Fruit fly (Drosophila melanogaster) whole organism, embryonic: ENCODE results near the gene Gr21a.
A peak's percentile ranks its signal among the peaks of the same experiment; 100 is the strongest.

Experiments
- Blimp-1 ChIP-seq: fragments of 200-800 bp; sonication (Bioruptor generic); optimal IDR thresholded peaks from 3 replicates; lab custom pipeline; 2018; ENCODE audit warnings: missing biosample characterization, missing genetic modification characterization, mild to moderate bottlenecking, moderate library complexity, missing genetic modification reagents
- CG10147 ChIP-seq: fragments of 200-800 bp; sonication (Bioruptor generic); optimal IDR thresholded peaks from 2 replicates; lab custom pipeline; 2019; ENCODE audit warnings: missing biosample characterization, mild to moderate bottlenecking, missing genetic modification characterization, moderate library complexity
- CG10209 ChIP-seq: fragments of 200-800 bp; sonication (Bioruptor generic); optimal IDR thresholded peaks from 3 replicates; lab custom pipeline; 2017; ENCODE audit warnings: missing biosample characterization, mild to moderate bottlenecking, missing genetic modification characterization, missing genetic modification reagents
- CG11456 ChIP-seq: fragments of 200-800 bp; sonication (Bioruptor generic); IDR thresholded peaks from 3 replicates; pipeline ENCODE4 v1.3.6; 2022; ENCODE audit warnings: missing biosample characterization, missing genetic modification characterization
- CG12071 ChIP-seq: fragments of 200-800 bp; sonication (Bioruptor generic); optimal IDR thresholded peaks from 3 replicates; lab custom pipeline; 2018; ENCODE audit warnings: missing biosample characterization, mild to moderate bottlenecking, missing genetic modification characterization
- CG12391 ChIP-seq: fragments of 200-800 bp; sonication (Bioruptor generic); optimal IDR thresholded peaks from 3 replicates; lab custom pipeline; 2018; ENCODE audit warnings: missing biosample characterization, mild to moderate bottlenecking, missing genetic modification characterization, moderate library complexity
- CG12659 ChIP-seq: fragments of 200-800 bp; sonication (Bioruptor generic); optimal IDR thresholded peaks from 3 replicates; lab custom pipeline; 2017; ENCODE audit warnings: mild to moderate bottlenecking, missing biosample characterization, missing genetic modification reagents, missing genetic modification characterization
- CG12942 ChIP-seq: fragments of 200-800 bp; sonication (Bioruptor generic); optimal IDR thresholded peaks from 3 replicates; lab custom pipeline; 2016; ENCODE audit warnings: missing biosample characterization, missing genetic modification characterization
- CG1602 ChIP-seq: fragments of 200-800 bp; sonication (Bioruptor generic); optimal IDR thresholded peaks from 3 replicates; lab custom pipeline; 2016; ENCODE audit warnings: missing biosample characterization, missing genetic modification characterization
- CG17328 ChIP-seq: fragments of 200-800 bp; sonication (Bioruptor generic); IDR thresholded peaks from 2 replicates; pipeline ENCODE4 v1.3.6; 2022; ENCODE audit warnings: missing biosample characterization, missing genetic modification characterization
- CG17802 ChIP-seq: fragments of 200-800 bp; sonication (Bioruptor generic); optimal IDR thresholded peaks from 2 replicates; lab custom pipeline; 2018; ENCODE audit warnings: missing biosample characterization, mild to moderate bottlenecking, missing genetic modification characterization, moderate library complexity
- CG1792 ChIP-seq: fragments of 200-800 bp; sonication (Bioruptor generic); optimal IDR thresholded peaks from 2 replicates; lab custom pipeline; 2016; ENCODE audit warnings: missing biosample characterization, missing genetic modification characterization
- CG2116 ChIP-seq: fragments of 200-800 bp; sonication (Bioruptor generic); optimal IDR thresholded peaks from 3 replicates; lab custom pipeline; 2018; ENCODE audit warnings: missing biosample characterization, mild to moderate bottlenecking, missing genetic modification characterization
- CG2129 ChIP-seq: fragments of 200-800 bp; sonication (Bioruptor generic); IDR thresholded peaks from 2 replicates; pipeline ENCODE4 v1.3.6; 2022; ENCODE audit warnings: missing biosample characterization, missing genetic modification characterization; ENCODE audit not compliant: partially characterized antibody
- CG2875 ChIP-seq: fragments of 200-800 bp; sonication (Bioruptor generic); optimal IDR thresholded peaks from 2 replicates; lab custom pipeline; 2017; ENCODE audit warnings: missing biosample characterization, mild to moderate bottlenecking, missing genetic modification characterization, missing genetic modification reagents
- CG30020 ChIP-seq: fragments of 200-800 bp; optimal IDR thresholded peaks from 2 replicates; lab custom pipeline; 2019; ENCODE audit warnings: missing biosample characterization, mild to moderate bottlenecking, missing genetic modification characterization, moderate library complexity
- CG32767 ChIP-seq: fragments of 200-800 bp; sonication (Bioruptor generic); IDR thresholded peaks from 2 replicates; pipeline ENCODE4 v1.3.6; 2022; ENCODE audit warnings: missing biosample characterization, missing genetic modification characterization
- CG3281 ChIP-seq: fragments of 200-800 bp; sonication (Bioruptor generic); optimal IDR thresholded peaks from 3 replicates; lab custom pipeline; 2017; ENCODE audit warnings: missing biosample characterization, mild to moderate bottlenecking, missing genetic modification characterization
- CG33557 ChIP-seq: fragments of 200-800 bp; sonication (Bioruptor generic); optimal IDR thresholded peaks from 2 replicates; lab custom pipeline; 2019; ENCODE audit warnings: missing biosample characterization, mild to moderate bottlenecking, missing genetic modification characterization, moderate library complexity
- CG4820 ChIP-seq: fragments of 200-800 bp; sonication (Bioruptor generic); optimal IDR thresholded peaks from 3 replicates; lab custom pipeline; 2016; ENCODE audit warnings: missing biosample characterization, missing genetic modification characterization
- CG4854 ChIP-seq: fragments of 200-800 bp; sonication (Bioruptor generic); optimal IDR thresholded peaks from 2 replicates; lab custom pipeline; 2016; ENCODE audit warnings: missing biosample characterization, missing genetic modification characterization, inconsistent platforms
- CG8359 ChIP-seq: fragments of 200-800 bp; sonication (Bioruptor generic); optimal IDR thresholded peaks from 2 replicates; lab custom pipeline; 2017; ENCODE audit warnings: missing biosample characterization, mild to moderate bottlenecking, missing genetic modification characterization, borderline replicate concordance
- CG9932 ChIP-seq: fragments of 200-800 bp; sonication (Bioruptor generic); IDR thresholded peaks from 2 replicates; pipeline ENCODE4 v1.3.6; 2022; ENCODE audit warnings: missing biosample characterization, missing genetic modification characterization
- CHES-1-like ChIP-seq: fragments of 200-800 bp; sonication (Bioruptor generic); optimal IDR thresholded peaks from 2 replicates; lab custom pipeline; 2016; ENCODE audit warnings: missing biosample characterization, missing genetic modification characterization
- HLHmδ ChIP-seq: fragments of 200-800 bp; sonication (Bioruptor generic); optimal IDR thresholded peaks from 2 replicates; lab custom pipeline; 2018; ENCODE audit warnings: missing biosample characterization, mild to moderate bottlenecking, missing genetic modification characterization, moderate library complexity
- Hand ChIP-seq: fragments of 200-800 bp; sonication (Bioruptor generic); optimal IDR thresholded peaks from 2 replicates; lab custom pipeline; 2017; ENCODE audit warnings: mild to moderate bottlenecking, missing biosample characterization, missing genetic modification reagents, missing genetic modification characterization
- Lpt ChIP-seq: fragments of >200 bp; optimal IDR thresholded peaks from 2 replicates; lab custom pipeline; 2018; ENCODE audit warnings: missing biosample characterization, missing genetic modification characterization
- MBD-R2 ChIP-seq: fragments of 200-800 bp; sonication (Bioruptor generic); IDR thresholded peaks from 2 replicates; pipeline ENCODE4 v1.3.6; 2022; ENCODE audit warnings: missing biosample characterization, missing genetic modification characterization
- Max ChIP-seq: fragments of 200-800 bp; sonication (Bioruptor generic); optimal IDR thresholded peaks from 2 replicates; lab custom pipeline; 2016; ENCODE audit warnings: missing biosample characterization, mild to moderate bottlenecking, missing genetic modification characterization
- Nf-YB ChIP-seq: fragments of 200-800 bp; sonication (Bioruptor generic); optimal IDR thresholded peaks from 3 replicates; lab custom pipeline; 2019; ENCODE audit warnings: missing biosample characterization, mild to moderate bottlenecking, missing genetic modification characterization, moderate library complexity
- Oli ChIP-seq: fragments of 200-800 bp; sonication (Bioruptor generic); optimal IDR thresholded peaks from 2 replicates; lab custom pipeline; 2018; ENCODE audit warnings: missing biosample characterization, mild to moderate bottlenecking, missing genetic modification characterization, moderate library complexity
- PHDP ChIP-seq: fragments of 200-800 bp; sonication (Bioruptor generic); optimal IDR thresholded peaks from 3 replicates; lab custom pipeline; 2018; ENCODE audit warnings: missing biosample characterization, mild to moderate bottlenecking, missing genetic modification characterization, moderate library complexity
- Poxn ChIP-seq: fragments of 200-800 bp; sonication (Bioruptor generic); IDR thresholded peaks from 2 replicates; pipeline ENCODE4 v1.3.6; 2022; ENCODE audit warnings: missing biosample characterization, missing genetic modification characterization
- Scr ChIP-seq: fragments of 200-800 bp; sonication (Bioruptor generic); IDR thresholded peaks from 2 replicates; pipeline ENCODE4 v1.3.6; 2022; ENCODE audit warnings: missing biosample characterization, missing genetic modification characterization; ENCODE audit not compliant: partially characterized antibody
- Usf ChIP-seq: fragments of 200-800 bp; sonication (Bioruptor generic); optimal IDR thresholded peaks from 2 replicates; lab custom pipeline; 2017; ENCODE audit warnings: missing genotype, missing biosample characterization, missing genetic modification characterization
- ap ChIP-seq: fragments of 200-800 bp; sonication (Bioruptor generic); IDR thresholded peaks from 2 replicates; pipeline ENCODE4 v1.3.6; 2022; ENCODE audit warnings: missing biosample characterization, missing genetic modification characterization
- btn ChIP-seq: fragments of 200-800 bp; sonication (Bioruptor generic); optimal IDR thresholded peaks from 2 replicates; lab custom pipeline; 2016; ENCODE audit warnings: missing biosample characterization, missing genetic modification characterization
- croc ChIP-seq: fragments of 200-800 bp; sonication (Bioruptor generic); conservative IDR thresholded peaks from 3 replicates; pipeline ENCODE4 v1.3.6; 2022; ENCODE audit warnings: missing biosample characterization, missing genetic modification characterization
- dmrt99B ChIP-seq: fragments of 200-800 bp; sonication (Bioruptor generic); optimal IDR thresholded peaks from 2 replicates; lab custom pipeline; 2018; ENCODE audit warnings: missing biosample characterization, mild to moderate bottlenecking, missing genetic modification characterization, moderate library complexity
- fd3F ChIP-seq: fragments of 200-800 bp; sonication (Bioruptor generic); optimal IDR thresholded peaks from 2 replicates; lab custom pipeline; 2018; ENCODE audit warnings: missing biosample characterization, mild to moderate bottlenecking, missing genetic modification characterization, moderate library complexity
- fu2 ChIP-seq: fragments of 200-800 bp; sonication (Bioruptor generic); optimal IDR thresholded peaks from 2 replicates; lab custom pipeline; 2016; ENCODE audit warnings: missing biosample characterization, missing genetic modification characterization
- gce ChIP-seq: fragments of 200-800 bp; sonication (Bioruptor generic); IDR thresholded peaks from 3 replicates; pipeline ENCODE4 v1.3.6; 2022; ENCODE audit warnings: missing biosample characterization, missing genetic modification characterization
- ham ChIP-seq: fragments of 200-800 bp; sonication (Bioruptor generic); IDR thresholded peaks from 2 replicates; pipeline ENCODE4 v1.3.6; 2022; ENCODE audit warnings: missing biosample characterization, missing genetic modification characterization
- jigr1 ChIP-seq: fragments of 200-800 bp; sonication (Bioruptor generic); IDR thresholded peaks from 3 replicates; pipeline ENCODE4 v1.3.6; 2022; ENCODE audit warnings: missing biosample characterization, missing genetic modification characterization
- lilli ChIP-seq: fragments of 200-800 bp; sonication (Bioruptor generic); optimal IDR thresholded peaks from 3 replicates; lab custom pipeline; 2016; ENCODE audit warnings: missing biosample characterization, missing genetic modification characterization
- ro ChIP-seq: fragments of 200-800 bp; sonication (Bioruptor generic); IDR thresholded peaks from 2 replicates; pipeline ENCODE4 v1.3.6; 2022; ENCODE audit warnings: missing biosample characterization, missing genetic modification characterization
- shn ChIP-seq: fragments of 200-800 bp; sonication (Bioruptor generic); optimal IDR thresholded peaks from 3 replicates; lab custom pipeline; 2016; ENCODE audit warnings: missing biosample characterization, missing genetic modification characterization
- sima ChIP-seq: fragments of 200-800 bp; sonication (Bioruptor generic); optimal IDR thresholded peaks from 2 replicates; lab custom pipeline; 2016; ENCODE audit warnings: missing biosample characterization, missing genetic modification characterization
- slou ChIP-seq: fragments of 200-800 bp; sonication (Bioruptor generic); optimal IDR thresholded peaks from 3 replicates; lab custom pipeline; 2016; ENCODE audit warnings: missing biosample characterization, missing genetic modification characterization
- stc ChIP-seq: fragments of 200-800 bp; sonication (Bioruptor generic); IDR thresholded peaks from 2 replicates; pipeline ENCODE4 v1.3.6; 2022; ENCODE audit warnings: missing biosample characterization, missing genetic modification characterization
- sug ChIP-seq: fragments of 200-800 bp; optimal IDR thresholded peaks from 2 replicates; lab custom pipeline; 2019; ENCODE audit warnings: missing biosample characterization, mild to moderate bottlenecking, missing genetic modification characterization, moderate library complexity
- zen2 ChIP-seq: fragments of 200-800 bp; sonication (Bioruptor generic); IDR thresholded peaks from 3 replicates; pipeline ENCODE4 v1.3.6; 2022; ENCODE audit warnings: missing biosample characterization, missing genetic modification characterization; ENCODE audit not compliant: partially characterized antibody

The Gr21a gene

dm6 chr2L:740031-740430 is 40.3 kb upstream of the Gr21a start (continued):
- TF ChIP-seq fd3F (GFP tag; lab: Kevin White, UChicago) (no peak), CG4820 (GFP tag; lab: Kevin White, UChicago) (no peak), CG1792 (no peak), CG10209 (GFP tag; lab: Kevin White, UChicago) (no peak), Oli (tag; lab: Kevin White, UChicago) (no peak), CG12659 (peak; percentile 11), CG2116 (GFP tag; lab: Kevin White, UChicago) (no peak), Hand (GFP tag; lab: Kevin White, UChicago) (no peak), CG8359 (GFP tag; lab: Kevin White, UChicago) (no peak), btn (GFP tag; lab: Kevin White, UChicago) (no peak), HLHmδ (GFP tag; lab: Kevin White, UChicago) (no peak), CG2875 (no peak), CG10147 (no peak), Poxn (GFP tag; lab: Robert Waterston, UW) (no peak), ham (GFP tag; lab: Robert Waterston, UW) (no peak), CG1602 (no peak), shn (GFP tag; lab: Kevin White, UChicago) (no peak), CG12391 (tag; lab: Kevin White, UChicago) (no peak), fu2 (GFP tag; lab: Kevin White, UChicago) (no peak), CG17328 (GFP tag; lab: Robert Waterston, UW) (no peak), slou (GFP tag; lab: Kevin White, UChicago) (no peak), CHES-1-like (no peak), CG4854 (GFP tag; lab: Kevin White, UChicago) (no peak), sug (tag; lab: Kevin White, UChicago) (no peak), Lpt (GFP tag; lab: Kevin White, UChicago) (no peak), CG33557 (GFP tag; lab: Kevin White, UChicago) (no peak), ap (GFP tag; lab: Robert Waterston, UW) (no peak), CG17802 (tag; lab: Kevin White, UChicago) (no peak), sima (GFP tag; lab: Kevin White, UChicago) (no peak), Usf (GFP tag; lab: Kevin White, UChicago) (no peak), Nf-YB (GFP tag; lab: Kevin White, UChicago) (no peak), Blimp-1 (GFP tag; lab: Kevin White, UChicago) (no peak), CG2129 (GFP tag; lab: Robert Waterston, UW) (no peak), PHDP (no peak), croc (GFP tag; lab: Robert Waterston, UW) (no peak), CG3281 (no peak), Max (GFP tag; lab: Kevin White, UChicago) (no peak), MBD-R2 (GFP tag; lab: Robert Waterston, UW) (peak; percentile 51), gce (no peak), CG12071 (GFP tag; lab: Kevin White, UChicago) (no peak), jigr1 (GFP tag; lab: Robert Waterston, UW) (no peak), CG9932 (GFP tag; lab: Robert Waterston, UW) (peak; percentile 44), dmrt99B (no peak), stc (GFP tag; lab: Robert Waterston, UW) (no peak), CG11456 (GFP tag; lab: Robert Waterston, UW) (peak; percentile 67; the same call in 2 of the 3 replicates), CG30020 (tag; lab: Kevin White, UChicago) (no peak), CG32767 (GFP tag; lab: Robert Waterston, UW) (no peak), zen2 (GFP tag; lab: Robert Waterston, UW) (no peak), ro (GFP tag; lab: Robert Waterston, UW) (no peak), CG12942 (no peak), Scr (GFP tag; lab: Robert Waterston, UW) (peak; percentile 15; the same call in 1 of the 2 replicates), lilli (GFP tag; lab: Kevin White, UChicago) (no peak)
